Fruit fly (Drosophila melanogaster) whole organism: Measurements from ENCODE around the gene Pi4KIIalpha.

Experiments used
- Dll ChIP-seq: fragments of >200 bp; optimal IDR thresholded peaks from 2 replicates; lab custom pipeline; 2017
- pan ChIP-seq: fragments of >200 bp; optimal IDR thresholded peaks from 2 replicates; lab custom pipeline; 2017
- psq ChIP-seq: fragments of >200 bp; optimal IDR thresholded peaks from 2 replicates; lab custom pipeline; 2017
- usp ChIP-seq: fragments of >200 bp; optimal IDR thresholded peaks from 2 replicates; lab custom pipeline; 2017; ENCODE audit warnings: missing biosample characterization, missing genetic modification characterization, mixed read lengths

dm6 chr3R:5606477-5606876 lies 43.0 kb upstream of the Pi4KIIalpha start, which contains the start of gene asl:
- TF ChIP-seq pan (lab: Kevin White, UChicago) = no peak
- no peak for TF ChIP-seq usp (GFP tag; lab: Kevin White, UChicago)
- no peak for TF ChIP-seq Dll (lab: Kevin White, UChicago)
- TF ChIP-seq psq = no peak
